In genomic region chr3L:8676500-8676899, dm6 we compare ENCODE assay signal across 1 fruit fly cellular context.
TF ChIP-seq lines count a peak whose summit lies in the region.

No protein-coding gene starts in this region.

TF ChIP-seq in whole organism, embryonic, 481 proteins besides CTCF, POLR2A, EP300 and RAD21 (continued from another document):
- TF ChIP-seq CG8388 (GFP tag; optimal IDR thresholded peaks at IDR 0.05; lab: Kevin White, UChicago) = no peak
- no peak for TF ChIP-seq unc-4 (GFP tag; IDR thresholded peaks at IDR 0.05; lab: Robert Waterston, UW; ENCODE audit: partially characterized antibody)
- no peak for TF ChIP-seq Neu2 (GFP tag; optimal IDR thresholded peaks at IDR 0.05; lab: Kevin White, UChicago; ENCODE audit: borderline replicate concordance)
- no peak for TF ChIP-seq lov (optimal IDR thresholded peaks at IDR 0.05; lab: Kevin White, UChicago)
- TF ChIP-seq lov (GFP tag; IDR thresholded peaks at IDR 0.05; lab: Robert Waterston, UW) = no peak
